Worm (Caenorhabditis elegans) whole organism, L1 larva: ENCODE data around the gene ttr-43.

Source experiments
- F16B12.6 ChIP-seq: fragments of 150-350 bp; optimal IDR thresholded peaks from 2 replicates; lab custom pipeline; 2014; ENCODE audit warnings: missing biosample characterization, missing genetic modification characterization
- Y116A8C.19 ChIP-seq: sonication (generic microtip); optimal IDR thresholded peaks from 2 replicates; lab custom pipeline; 2016; ENCODE audit warnings: missing compliant biosample characterization, missing genetic modification characterization, borderline replicate concordance
- aha-1 ChIP-seq: fragments of 150-350 bp; optimal IDR thresholded peaks from 2 replicates; lab custom pipeline; 2014; ENCODE audit warnings: missing biosample characterization, missing genetic modification characterization
- aly-2 ChIP-seq: fragments of 150-350 bp; optimal IDR thresholded peaks from 2 replicates; lab custom pipeline; 2014; ENCODE audit warnings: missing biosample characterization, missing genetic modification characterization
- ama-1 ChIP-seq: fragments of 150-350 bp; optimal IDR thresholded peaks from 2 replicates; lab custom pipeline; 2014
- blmp-1 ChIP-seq: fragments of 150-350 bp; optimal IDR thresholded peaks from 2 replicates; lab custom pipeline; 2014; ENCODE audit warnings: missing biosample characterization, missing genetic modification characterization
- ceh-63 ChIP-seq: fragments of 200-800 bp; sonication (Bioruptor generic); optimal IDR thresholded peaks from 2 replicates; lab custom pipeline; 2018; ENCODE audit warnings: mild to moderate bottlenecking, missing genetic modification characterization, missing compliant biosample characterization
- ceh-82 ChIP-seq, 3 experiments: fragments of 150-350 bp in 1 of 3; sonication (generic microtip) in 2 of 3; optimal IDR thresholded peaks; 2 replicates each; lab custom pipeline; 2014 to 2017; ENCODE audit warnings: missing biosample characterization in 3 of 3, missing genetic modification characterization in 3 of 3
- ceh-88 ChIP-seq: fragments of 200-800 bp; sonication (Bioruptor generic); IDR thresholded peaks from 2 replicates; pipeline ENCODE4 v1.3.6; 2022; ENCODE audit warnings: missing genetic modification characterization, missing compliant biosample characterization
- dpl-1 ChIP-seq, 3 experiments: fragments of 150-350 bp in 2 of 3; sonication (generic microtip) in 1 of 3; optimal IDR thresholded peaks; 2 replicates each; lab custom pipeline; 2014 to 2017; ENCODE audit warnings: missing biosample characterization in 3 of 3, missing genetic modification characterization in 3 of 3, missing genetic modification reagents in 3 of 3
- dsc-1 ChIP-seq: sonication (generic microtip); optimal IDR thresholded peaks from 2 replicates; lab custom pipeline; 2016; ENCODE audit warnings: mild to moderate bottlenecking, missing genetic modification characterization, missing compliant biosample characterization
- efl-1 ChIP-seq, 4 experiments: fragments of 150-350 bp; optimal IDR thresholded peaks in 3 of 4; peaks in 1 of 4; 1 replicate in 1 of 4; 2 replicates in 3 of 4; lab custom pipeline; 2014; ENCODE audit warnings: missing biosample characterization in 2 of 4, missing genetic modification characterization in 2 of 4, missing genetic modification reagents in 2 of 4
- elt-3 ChIP-seq, 6 experiments: fragments of 150-350 bp in 1 of 6; sonication (generic microtip); optimal IDR thresholded peaks; 2 replicates each; lab custom pipeline; 2017 to 2018; ENCODE audit warnings: missing biosample characterization in 6 of 6, missing genetic modification characterization in 6 of 6, inconsistent platforms in 1 of 6
- ets-5 ChIP-seq: fragments of 200-800 bp; sonication (Bioruptor generic); IDR thresholded peaks from 2 replicates; pipeline ENCODE4 v1.3.6; 2022; ENCODE audit warnings: missing genetic modification characterization, missing compliant biosample characterization
- fkh-10 ChIP-seq: sonication (generic microtip); optimal IDR thresholded peaks from 2 replicates; lab custom pipeline; 2017; ENCODE audit warnings: missing biosample characterization, missing genetic modification reagents, missing genetic modification characterization
- fkh-4 ChIP-seq: sonication (generic microtip); optimal IDR thresholded peaks from 2 replicates; lab custom pipeline; 2016; ENCODE audit warnings: missing compliant biosample characterization, missing genetic modification characterization, borderline replicate concordance
- hpl-2 ChIP-seq: fragments of 150-350 bp; optimal IDR thresholded peaks from 2 replicates; lab custom pipeline; 2014; ENCODE audit warnings: missing biosample characterization, missing genetic modification reagents, missing genetic modification characterization
- irx-1 ChIP-seq: sonication (generic microtip); optimal IDR thresholded peaks from 2 replicates; lab custom pipeline; 2016; ENCODE audit warnings: missing genetic modification characterization, missing compliant biosample characterization
- lin-13 ChIP-seq: fragments of 150-350 bp; optimal IDR thresholded peaks from 2 replicates; lab custom pipeline; 2014; ENCODE audit warnings: missing biosample characterization, missing genetic modification reagents, missing genetic modification characterization
- lin-14 ChIP-seq: fragments of 200-800 bp; sonication (Bioruptor generic); optimal IDR thresholded peaks from 2 replicates; lab custom pipeline; 2018; ENCODE audit warnings: mild to moderate bottlenecking, missing genetic modification characterization, moderate library complexity, missing compliant biosample characterization
- lin-35 ChIP-seq, 2 experiments: fragments of 150-350 bp; optimal IDR thresholded peaks; 2 replicates each; lab custom pipeline; 2014; ENCODE audit warnings: missing biosample characterization in 2 of 2, missing genetic modification characterization in 2 of 2, missing genetic modification reagents in 2 of 2
- lsy-2 ChIP-seq, 2 experiments: fragments of 150-350 bp; optimal IDR thresholded peaks; 2 replicates each; lab custom pipeline; 2014; ENCODE audit warnings: missing biosample characterization in 2 of 2, missing genetic modification characterization in 2 of 2
- mef-2 ChIP-seq: fragments of 150-350 bp; optimal IDR thresholded peaks from 2 replicates; lab custom pipeline; 2014; ENCODE audit warnings: missing biosample characterization, missing genetic modification characterization
- mep-1 ChIP-seq: fragments of 150-350 bp; optimal IDR thresholded peaks from 2 replicates; lab custom pipeline; 2014; ENCODE audit warnings: missing biosample characterization, missing genetic modification characterization
- nhr-11 ChIP-seq: fragments of 150-350 bp; optimal IDR thresholded peaks from 2 replicates; lab custom pipeline; 2014; ENCODE audit warnings: missing biosample characterization, missing genetic modification characterization
- nhr-20 ChIP-seq: sonication (generic microtip); optimal IDR thresholded peaks from 2 replicates; lab custom pipeline; 2016; ENCODE audit warnings: mild to moderate bottlenecking, missing genetic modification characterization, missing compliant biosample characterization
- nhr-237 ChIP-seq: fragments of 150-350 bp; optimal IDR thresholded peaks from 2 replicates; lab custom pipeline; 2014; ENCODE audit warnings: missing biosample characterization, missing genetic modification characterization
- nhr-28 ChIP-seq: fragments of 150-350 bp; optimal IDR thresholded peaks from 2 replicates; lab custom pipeline; 2014; ENCODE audit warnings: missing biosample characterization, missing genetic modification characterization
- nhr-47 ChIP-seq: sonication (generic microtip); optimal IDR thresholded peaks from 2 replicates; lab custom pipeline; 2016; ENCODE audit warnings: mild to moderate bottlenecking, missing genetic modification characterization, moderate library complexity, missing compliant biosample characterization
- nhr-71 ChIP-seq: sonication (generic microtip); optimal IDR thresholded peaks from 2 replicates; lab custom pipeline; 2016; ENCODE audit warnings: mild to moderate bottlenecking, missing genetic modification characterization, moderate library complexity, missing compliant biosample characterization
- nhr-85 ChIP-seq: sonication (generic microtip); peaks from one replicate; lab custom pipeline; 2016; ENCODE audit warnings: missing genetic modification characterization, inconsistent platforms, missing compliant biosample characterization
- pag-3 ChIP-seq: sonication (generic microtip); optimal IDR thresholded peaks from 2 replicates; lab custom pipeline; 2017; ENCODE audit warnings: missing genetic modification characterization, mild to moderate bottlenecking, missing compliant biosample characterization, antibody characterized with exemption, borderline replicate concordance; ENCODE audit not compliant: insufficient read depth
- pqm-1 ChIP-seq: sonication (generic microtip); optimal IDR thresholded peaks from 3 replicates; lab custom pipeline; 2017; ENCODE audit warnings: missing biosample characterization, missing genetic modification characterization
- rnt-1 ChIP-seq: sonication (generic microtip); optimal IDR thresholded peaks from 2 replicates; lab custom pipeline; 2016; ENCODE audit warnings: mild to moderate bottlenecking, missing genetic modification characterization, moderate library complexity, missing compliant biosample characterization
- skn-1 ChIP-seq: fragments of 150-350 bp; optimal IDR thresholded peaks from 2 replicates; lab custom pipeline; 2014; ENCODE audit warnings: missing biosample characterization, missing genetic modification characterization
- snpc-4 ChIP-seq: fragments of 150-350 bp; optimal IDR thresholded peaks from 2 replicates; lab custom pipeline; 2014; ENCODE audit warnings: missing biosample characterization, missing genetic modification characterization
- snu-23 ChIP-seq: sonication (generic microtip); optimal IDR thresholded peaks from 2 replicates; lab custom pipeline; 2016; ENCODE audit warnings: missing genetic modification characterization, missing compliant biosample characterization
- sup-37 ChIP-seq: fragments of 200-800 bp; sonication (Bioruptor generic); optimal IDR thresholded peaks from 2 replicates; lab custom pipeline; 2018; ENCODE audit warnings: mild to moderate bottlenecking, missing genetic modification characterization, missing compliant biosample characterization
- swsn-7 ChIP-seq: sonication (generic microtip); optimal IDR thresholded peaks from 2 replicates; lab custom pipeline; 2016; ENCODE audit warnings: missing genetic modification characterization, missing compliant biosample characterization
- tbx-2 ChIP-seq: sonication (generic microtip); optimal IDR thresholded peaks from 2 replicates; lab custom pipeline; 2016; ENCODE audit warnings: missing genetic modification characterization, missing compliant biosample characterization
- tlp-1 ChIP-seq: fragments of 150-350 bp; optimal IDR thresholded peaks from 2 replicates; lab custom pipeline; 2014; ENCODE audit warnings: missing biosample characterization, missing genetic modification characterization
- unc-86 ChIP-seq: sonication (generic microtip); optimal IDR thresholded peaks from 2 replicates; lab custom pipeline; 2016; ENCODE audit warnings: missing genetic modification characterization, missing compliant biosample characterization
- xbp-1 ChIP-seq: sonication (generic microtip); optimal IDR thresholded peaks from 2 replicates; lab custom pipeline; 2016; ENCODE audit warnings: missing genetic modification characterization, missing compliant biosample characterization
- zag-1 ChIP-seq: fragments of 150-350 bp; optimal IDR thresholded peaks from 2 replicates; lab custom pipeline; 2014; ENCODE audit warnings: missing biosample characterization, missing genetic modification characterization
- ztf-4 ChIP-seq: fragments of 150-350 bp; optimal IDR thresholded peaks from 2 replicates; lab custom pipeline; 2014; ENCODE audit warnings: missing biosample characterization, missing genetic modification characterization

Gene ttr-43

DNA sequence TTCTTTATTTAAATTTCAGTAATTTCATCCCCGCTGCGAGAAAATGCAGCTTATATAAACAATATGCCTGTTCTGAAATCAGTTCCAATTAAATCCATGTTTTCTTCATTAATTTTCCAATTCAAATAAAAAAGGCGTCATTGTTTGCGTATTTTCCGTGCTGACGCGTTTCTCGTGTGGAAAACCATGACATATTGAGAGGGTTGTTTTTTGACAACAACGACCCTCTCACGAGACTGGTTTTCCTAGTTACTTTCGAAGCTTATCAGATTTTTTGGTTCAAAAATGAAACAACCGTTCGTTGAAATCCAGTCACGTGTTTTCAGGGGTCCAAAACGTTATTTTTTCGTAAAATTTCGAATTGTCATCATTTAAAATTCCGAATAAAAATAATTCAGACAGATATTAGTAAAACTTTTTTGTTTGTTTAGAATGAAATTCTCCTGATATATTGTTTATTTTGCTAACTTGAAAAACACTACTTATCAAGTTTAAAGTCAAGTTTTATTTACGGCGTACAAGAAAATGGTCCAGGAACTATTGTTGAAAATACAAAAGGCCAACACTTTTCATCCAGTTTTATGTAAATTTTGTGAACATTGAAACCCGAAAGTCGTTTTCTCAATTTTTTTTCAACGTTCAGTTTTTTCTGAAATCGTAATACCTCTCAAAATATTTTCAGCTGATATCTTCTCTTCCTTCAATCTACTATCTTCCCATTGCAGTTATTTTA is 9.2 kb upstream of the ttr-43 start, which contains the start of gene C14C10.5:
TSS of gene C14C10.5 (plus strand) at position 683 of the 733 bp plus-strand sequence.
- TF ChIP-seq nhr-20 (tag; lab: Kevin White, UChicago) (peak; percentile 14), nhr-47 (tag; lab: Kevin White, UChicago) (peak; percentile 10), xbp-1 (tag; lab: Kevin White, UChicago) (no peak), nhr-11 (tag; lab: Kevin White, UChicago) (no peak), lin-13 (GFP tag; lab: Kevin White, UChicago) (no peak), lin-14 (peak; percentile 19), lsy-2 (tag; optimal IDR thresholded peaks at IDR 0.05; lab: Kevin White, UChicago) (peak in 1 of 2 experiments; percentile 42), dsc-1 (tag; lab: Kevin White, UChicago) (peak; percentile 51), skn-1 (tag; lab: Kevin White, UChicago) (peak; percentile 65), nhr-85 (peak; percentile 37), efl-1 (optimal IDR thresholded peaks at IDR 0.05; lab: Kevin White, UChicago) (no peak), efl-1 (GFP tag; optimal IDR thresholded peaks at IDR 0.05 in 1 of 2; lab: Kevin White, UChicago) (peak in 1 of 2 experiments; percentile 62), sup-37 (GFP tag; lab: Kevin White, UChicago) (no peak), snu-23 (GFP tag; lab: Kevin White, UChicago) (peak; percentile 9), lin-35 (GFP tag; optimal IDR thresholded peaks at IDR 0.05; lab: Kevin White, UChicago) (peak in 1 of 2 experiments; percentile 19)

ce11 chrV:12599110-12599509 is 8.6 kb upstream of the ttr-43 start, which contains the start of the genes C14C10.10 and ril-2:
Gene C14C10.10, minus strand, starts transcription at chrV:12599128.
Gene ril-2, minus strand, starts transcription at chrV:12599157.
- TF ChIP-seq elt-3 (tag; optimal IDR thresholded peaks at IDR 0.05; lab: Kevin White, UChicago): no peak
- TF ChIP-seq rnt-1 (tag; lab: Kevin White, UChicago): peak; percentile 28
- no peak for TF ChIP-seq ztf-4 (tag; lab: Kevin White, UChicago)
- TF ChIP-seq F16B12.6 (tag; lab: Kevin White, UChicago): peak; percentile 84
- peak; percentile 0 for TF ChIP-seq tbx-2 (tag; lab: Kevin White, UChicago)
- peak in 2 of 3 experiments; percentile 43 to 45 for TF ChIP-seq dpl-1 (GFP tag; optimal IDR thresholded peaks at IDR 0.05; lab: Kevin White, UChicago)
- no peak for TF ChIP-seq hpl-2 (GFP tag; lab: Kevin White, UChicago)
- TF ChIP-seq mef-2 (tag; lab: Kevin White, UChicago): no peak
- peak; percentile 13 for TF ChIP-seq xbp-1 (tag; lab: Kevin White, UChicago)
- TF ChIP-seq swsn-7 (tag; lab: Kevin White, UChicago): peak; percentile 15
- TF ChIP-seq irx-1: peak; percentile 36
- no peak for TF ChIP-seq nhr-28 (tag; lab: Kevin White, UChicago)
- peak in 1 of 2 experiments; percentile 34 for TF ChIP-seq lin-35 (GFP tag; optimal IDR thresholded peaks at IDR 0.05; lab: Kevin White, UChicago)
- no peak for TF ChIP-seq skn-1 (tag; lab: Kevin White, UChicago)
- peak; percentile 30 to 33 for TF ChIP-seq efl-1 (optimal IDR thresholded peaks at IDR 0.05; lab: Kevin White, UChicago)
- peak; percentile 51 to 94 for TF ChIP-seq efl-1 (GFP tag; optimal IDR thresholded peaks at IDR 0.05 in 1 of 2; lab: Kevin White, UChicago)
- no peak for TF ChIP-seq aha-1 (tag; lab: Kevin White, UChicago)
- no peak for TF ChIP-seq tlp-1 (tag; lab: Kevin White, UChicago)
- TF ChIP-seq lsy-2 (tag; optimal IDR thresholded peaks at IDR 0.05; lab: Kevin White, UChicago): peak; percentile 4 to 51
- TF ChIP-seq mep-1 (tag; lab: Kevin White, UChicago): peak; percentile 65
- no peak for TF ChIP-seq blmp-1 (tag; lab: Kevin White, UChicago)
- TF ChIP-seq snu-23 (GFP tag; lab: Kevin White, UChicago): peak; percentile 43
- no peak for TF ChIP-seq sup-37 (GFP tag; lab: Kevin White, UChicago)
- TF ChIP-seq fkh-10 (GFP tag; lab: Kevin White, UChicago): no peak
- peak; percentile 56 for TF ChIP-seq lin-14
- TF ChIP-seq ceh-82 (tag; optimal IDR thresholded peaks at IDR 0.05; lab: Kevin White, UChicago): peak in 2 of 3 experiments; percentile 13 to 32
- peak; percentile 47 for TF ChIP-seq nhr-71 (tag; lab: Kevin White, UChicago)
- peak; percentile 49 for TF ChIP-seq nhr-47 (tag; lab: Kevin White, UChicago)
- TF ChIP-seq snpc-4 (tag; lab: Kevin White, UChicago): peak; percentile 24
- TF ChIP-seq aly-2 (tag; lab: Kevin White, UChicago): peak; percentile 13

- TF ChIP-seq snu-23 (GFP tag; lab: Kevin White, UChicago) (peak; percentile 71), mef-2 (tag; lab: Kevin White, UChicago) (no peak), pqm-1 (tag; lab: Kevin White, UChicago) (no peak), swsn-7 (tag; lab: Kevin White, UChicago) (peak; percentile 58), sup-37 (GFP tag; lab: Kevin White, UChicago) (no peak), nhr-237 (no peak), nhr-85 (peak; percentile 76), ceh-63 (no peak), lin-13 (GFP tag; lab: Kevin White, UChicago) (no peak), ceh-88 (GFP tag; lab: Robert Waterston, UW) (no peak), skn-1 (tag; lab: Kevin White, UChicago) (peak; percentile 41), ets-5 (GFP tag; lab: Robert Waterston, UW) (no peak), fkh-4 (tag; lab: Kevin White, UChicago) (no peak), Y116A8C.19 (tag; lab: Kevin White, UChicago) (no peak), ama-1 (lab: Kevin White, UChicago) (no peak), zag-1 (no peak), unc-86 (no peak), pag-3 (no peak)
Observed at ce11 chrV:12596795-12597194, 6.3 kb upstream of the ttr-43 start.
